Worm (Caenorhabditis elegans): ENCODE data around the gene ZK813.3.

The ZK813.3 gene

DNA sequence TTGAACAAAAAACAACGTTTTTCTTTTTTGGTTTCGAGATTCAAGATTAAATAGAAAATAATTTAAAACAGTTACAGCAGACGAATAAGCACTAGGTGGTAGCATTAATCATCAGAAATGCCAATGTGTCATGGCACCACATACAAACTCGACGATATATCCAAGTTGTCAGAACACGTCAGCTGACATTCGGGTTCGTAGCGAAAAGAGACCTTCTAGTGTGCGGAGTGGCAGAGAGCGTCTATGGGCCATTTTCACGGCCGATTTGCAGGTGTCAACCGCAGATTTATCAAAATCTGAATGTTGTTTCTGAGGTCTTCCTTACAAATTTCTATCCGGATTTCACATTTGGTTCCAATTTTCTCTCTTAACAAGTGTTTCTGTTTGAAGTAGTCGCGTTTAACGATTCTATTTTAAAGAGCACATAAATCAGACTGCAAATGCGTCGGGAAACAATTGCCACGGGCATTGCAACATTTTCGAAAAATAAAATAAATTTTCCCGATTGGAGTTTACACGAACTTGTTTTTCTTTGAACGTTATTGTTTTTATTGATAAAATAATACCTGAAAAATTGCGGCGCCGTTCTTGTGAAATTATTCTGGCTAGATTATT lies 46.5 kb downstream of the ZK813.3 start:
- TF ChIP-seq alr-1 (tag; optimal IDR thresholded peaks at IDR 0.05) (no peak), ztf-1 (GFP tag; conservative IDR thresholded peaks at IDR 0.05) (no peak), ZK546.5 (tag; optimal IDR thresholded peaks at IDR 0.05) (no peak), egl-27 (tag; optimal IDR thresholded peaks at IDR 0.05) (no peak), elt-1 (tag; optimal IDR thresholded peaks at IDR 0.05) (no peak), R02D3.7 (tag; optimal IDR thresholded peaks at IDR 0.05) (no peak), blmp-1 (tag; optimal IDR thresholded peaks at IDR 0.05; ENCODE audit: insufficient read depth) (no peak), nhr-25 (tag; optimal IDR thresholded peaks at IDR 0.05) (no peak), crh-2 (tag; optimal IDR thresholded peaks at IDR 0.05) (no peak), fos-1 (tag; optimal IDR thresholded peaks at IDR 0.05) (no peak), lin-39 (tag; optimal IDR thresholded peaks at IDR 0.05) (no peak), F13H6.1 (tag; optimal IDR thresholded peaks at IDR 0.05) (no peak), gmeb-1 (tag; optimal IDR thresholded peaks at IDR 0.05) (no peak), elt-3 (tag; optimal IDR thresholded peaks at IDR 0.05) (no peak), nhr-6 (tag; optimal IDR thresholded peaks at IDR 0.05) (no peak), nhr-11 (tag; optimal IDR thresholded peaks at IDR 0.05) (no peak)

DNA sequence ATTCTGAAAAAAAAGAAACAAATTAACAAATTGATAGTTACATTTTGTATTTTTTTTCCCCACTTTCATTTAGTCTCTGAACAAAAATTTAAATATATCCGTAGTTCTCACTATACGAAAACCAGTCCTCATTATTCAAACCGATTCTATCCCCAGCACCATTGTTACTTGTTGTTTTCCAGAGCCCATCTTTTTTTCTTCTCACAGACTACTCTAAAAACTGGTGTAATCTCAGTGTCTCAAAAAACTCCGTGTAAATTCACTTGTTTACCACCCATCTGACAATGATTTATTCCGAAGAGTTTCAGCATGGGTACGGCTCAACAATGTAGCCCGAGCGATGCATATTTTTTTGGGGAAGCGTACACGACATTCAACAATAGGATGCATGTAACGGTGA lies 47.4 kb downstream of the ZK813.3 start, which contains the start of gene C12D12.3:
TSS of gene C12D12.3 (plus strand) at position 301 of the 400 bp plus-strand sequence.
- TF ChIP-seq ztf-4 (tag; optimal IDR thresholded peaks at IDR 0.05) (no peak), nhr-237 (tag; optimal IDR thresholded peaks at IDR 0.05) (no peak), blmp-1 (tag; optimal IDR thresholded peaks at IDR 0.05; ENCODE audit: insufficient read depth) (no peak), mab-5 (tag; optimal IDR thresholded peaks at IDR 0.05) (no peak)
